Fruit fly (Drosophila melanogaster) S2 (cell line): ENCODE data around the gene CG44038.

Experiments
- CG8478 ChIP-seq: fragments of >200 bp; optimal IDR thresholded peaks from 2 replicates; lab custom pipeline; 2018
- CTCF ChIP-seq, 2 experiments: fragments of >200 bp; optimal IDR thresholded peaks; 2 replicates each; lab custom pipeline; 2018

Gene CG44038

DNA sequence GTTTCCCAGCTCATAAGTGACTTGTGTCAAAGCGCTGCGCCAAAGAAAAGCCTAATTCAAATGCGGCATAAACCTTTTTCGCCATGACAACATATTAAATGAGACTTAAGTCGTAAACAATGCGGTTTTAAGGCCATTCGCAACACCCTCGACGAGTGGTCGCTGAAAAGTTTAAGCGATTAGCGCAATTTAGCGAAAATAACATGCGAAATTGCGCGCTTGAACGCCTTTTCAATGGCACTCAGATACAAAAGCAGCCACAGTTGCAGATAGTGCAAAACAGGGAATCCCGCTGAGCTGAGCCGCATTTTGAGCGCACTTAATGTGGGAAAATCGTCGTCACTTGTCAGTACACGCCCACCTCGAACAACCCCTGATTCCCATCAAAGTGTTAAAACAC is at the start of gene CG44038:
TSS of gene CG44038 (plus strand) at position 301 of the 400 bp plus-strand sequence.
- TF ChIP-seq CG8478 (lab: Kevin White, UChicago) (no peak), CTCF (optimal IDR thresholded peaks at IDR 0.05; lab: Kevin White, UChicago) (no peak)

DNA sequence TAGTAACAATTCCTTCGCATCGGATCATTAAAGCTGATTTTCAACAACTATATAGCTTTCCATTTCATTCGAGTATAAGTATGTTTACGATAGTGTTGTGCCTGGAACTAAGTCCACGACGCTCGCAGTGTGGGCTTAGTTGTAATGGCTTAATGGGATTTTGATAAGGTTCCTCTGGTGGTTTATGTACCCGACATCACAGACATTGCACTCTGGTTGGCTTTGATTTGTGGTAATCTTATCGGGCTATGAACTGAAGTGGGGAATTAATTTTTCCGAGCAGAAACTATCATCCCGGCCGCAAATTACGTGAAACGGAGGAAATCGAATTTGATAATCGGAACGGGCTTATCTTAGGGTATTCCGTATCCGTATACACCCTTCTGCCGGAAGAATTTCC is 49.2 kb upstream of the CG44038 start:
- TF ChIP-seq CTCF (optimal IDR thresholded peaks at IDR 0.05; lab: Kevin White, UChicago): no peak
- no peak for TF ChIP-seq CG8478 (lab: Kevin White, UChicago)

DNA sequence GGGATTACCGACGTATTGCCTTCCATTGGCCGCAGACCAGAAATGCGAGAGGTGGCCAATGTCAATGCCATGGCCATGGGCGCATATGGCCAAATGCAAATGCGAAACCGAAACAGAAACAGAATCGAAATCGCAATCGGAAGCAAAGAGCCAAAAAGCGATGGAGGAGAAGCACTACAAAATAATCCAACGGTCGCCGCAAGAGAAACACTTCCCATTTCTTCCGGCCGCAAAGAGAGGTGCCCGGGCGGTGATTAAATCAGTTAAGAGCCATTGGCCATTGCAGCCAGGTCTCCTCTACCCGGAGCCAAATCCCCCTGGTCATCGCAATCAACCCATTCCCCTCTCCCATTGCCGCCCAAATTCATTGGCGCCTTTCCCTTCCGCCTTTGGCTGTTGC is 46.6 kb upstream of the CG44038 start, which contains the start of gene CG14742:
TSS of gene CG14742 (plus strand) at position 301 of the 400 bp plus-strand sequence.
- TF ChIP-seq CG8478 (lab: Kevin White, UChicago): no peak
- no peak for TF ChIP-seq CTCF (optimal IDR thresholded peaks at IDR 0.05; lab: Kevin White, UChicago)

DNA sequence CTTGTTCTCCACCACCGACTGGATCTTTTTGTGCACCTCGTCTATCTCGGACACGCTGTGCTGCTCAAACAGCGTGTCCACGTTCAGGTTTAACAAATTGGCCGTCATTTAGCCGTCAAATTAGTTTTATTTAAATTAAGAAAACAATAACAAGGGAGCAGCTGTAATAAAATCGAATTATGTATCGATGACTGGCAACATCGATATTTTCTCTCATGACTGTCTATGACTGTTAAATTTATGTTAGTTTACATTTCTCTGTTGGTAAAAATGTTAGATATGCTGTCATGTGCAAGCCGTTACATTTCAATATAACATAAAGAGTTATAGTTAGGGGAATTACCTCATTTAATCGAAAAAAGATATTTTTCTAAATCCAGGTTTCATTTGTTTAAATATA is 41.3 kb upstream of the CG44038 start, which contains the start of gene Cog1:
TSS of gene Cog1 (minus strand) at position 190 of the 400 bp plus-strand sequence.
- TF ChIP-seq CG8478 (lab: Kevin White, UChicago): no peak
- TF ChIP-seq CTCF (optimal IDR thresholded peaks at IDR 0.05; lab: Kevin White, UChicago): no peak

DNA sequence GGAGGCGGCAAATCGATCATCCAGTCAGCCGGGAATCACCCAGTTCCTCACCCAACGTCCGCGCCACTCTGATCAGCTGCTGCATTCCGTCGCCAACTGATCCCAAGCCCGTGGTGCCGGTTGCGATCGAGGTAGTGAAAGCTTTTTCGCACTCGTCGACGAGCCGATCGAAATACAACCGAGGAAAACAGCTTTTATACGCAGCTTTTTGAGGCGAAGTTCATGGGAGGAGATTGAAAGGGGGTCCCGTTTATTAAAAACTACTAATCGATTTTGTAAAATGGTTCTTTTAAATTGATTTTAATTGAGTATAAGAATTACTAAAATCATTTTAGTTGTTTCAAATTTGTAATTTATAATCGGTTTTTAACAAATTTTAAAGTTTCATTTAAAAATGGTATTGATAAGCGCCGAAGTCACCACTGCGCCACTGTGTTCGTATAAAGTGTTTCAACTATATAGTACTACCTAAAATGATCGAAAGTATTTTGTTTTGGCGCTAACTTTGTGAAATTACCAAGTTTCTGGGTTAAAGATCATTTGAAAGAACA is 39.3 kb upstream of the CG44038 start, which contains the start of gene CG4860:
TSS of gene CG4860 (minus strand) at position 99 of the 551 bp plus-strand sequence.
- TF ChIP-seq CTCF (optimal IDR thresholded peaks at IDR 0.05; lab: Kevin White, UChicago) (no peak), CG8478 (lab: Kevin White, UChicago) (no peak)

DNA sequence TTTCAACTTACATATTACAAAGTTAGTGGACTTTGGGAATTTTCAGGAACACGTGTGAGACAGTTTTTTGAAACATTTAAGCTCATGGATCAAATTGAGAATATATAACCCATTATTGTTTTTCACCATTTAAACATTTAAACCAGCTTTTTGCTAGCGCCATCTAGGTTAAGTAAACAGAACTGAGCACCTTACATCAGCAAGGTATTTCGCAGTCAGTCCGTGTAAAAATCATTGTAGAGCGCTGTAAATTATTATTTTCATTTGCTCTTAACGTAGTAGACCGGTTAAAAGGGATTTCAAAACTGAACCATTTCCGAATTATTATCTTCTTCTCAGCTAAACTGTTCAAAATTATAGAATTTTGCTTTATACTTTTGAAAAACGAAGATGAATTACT is 38.7 kb upstream of the CG44038 start, which contains the start of gene Rsbp15:
TSS of gene Rsbp15 (plus strand) at position 295 of the 400 bp plus-strand sequence.
- TF ChIP-seq CTCF (optimal IDR thresholded peaks at IDR 0.05; lab: Kevin White, UChicago) (peak; percentile 86 to 91), CG8478 (lab: Kevin White, UChicago) (no peak)

DNA sequence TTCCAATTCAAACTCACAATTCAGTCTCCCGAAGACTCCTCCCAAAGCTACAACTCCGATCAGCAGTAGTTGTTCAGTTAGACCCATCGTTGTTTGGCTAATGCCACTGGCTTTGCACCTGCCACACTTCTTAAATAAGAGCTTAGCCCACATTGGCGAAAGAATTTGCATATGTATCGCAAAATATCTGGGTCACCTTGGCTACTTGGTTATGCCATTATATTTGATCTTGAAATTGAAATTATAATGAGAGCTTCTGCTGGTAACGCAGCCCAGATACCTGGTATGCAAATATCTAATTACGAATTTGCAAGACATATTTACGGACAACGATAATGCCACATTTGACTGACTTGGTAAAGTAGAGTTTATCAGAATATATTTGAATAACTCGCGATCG is 35.9 kb upstream of the CG44038 start, which contains the start of gene CG17404:
TSS of gene CG17404 (minus strand) at position 101 of the 400 bp plus-strand sequence.
- TF ChIP-seq CTCF (optimal IDR thresholded peaks at IDR 0.05; lab: Kevin White, UChicago) (no peak), CG8478 (lab: Kevin White, UChicago) (no peak)

DNA sequence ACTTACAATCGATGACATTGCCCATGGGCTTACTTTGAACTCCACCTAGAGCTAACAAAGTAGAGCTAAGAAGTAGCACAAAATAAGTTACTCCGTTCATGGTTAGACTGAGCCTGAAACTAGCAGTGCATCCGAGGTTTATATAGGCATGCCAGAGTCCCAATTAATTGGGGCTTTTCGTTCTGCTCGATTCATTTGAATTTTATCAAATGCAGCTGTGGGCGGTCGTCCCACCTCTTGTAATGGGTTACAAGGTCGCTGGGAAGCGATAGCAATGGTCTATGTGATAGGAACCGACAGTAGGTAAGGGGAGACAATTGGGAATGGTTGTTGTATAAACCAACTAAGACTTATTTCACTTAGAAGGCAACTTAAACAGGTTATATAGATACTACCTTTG is 34.5 kb upstream of the CG44038 start, which contains the start of gene CG12256:
TSS of gene CG12256 (minus strand) at position 101 of the 400 bp plus-strand sequence.
- TF ChIP-seq CTCF (optimal IDR thresholded peaks at IDR 0.05; lab: Kevin White, UChicago): no peak
- TF ChIP-seq CG8478 (lab: Kevin White, UChicago): no peak

DNA sequence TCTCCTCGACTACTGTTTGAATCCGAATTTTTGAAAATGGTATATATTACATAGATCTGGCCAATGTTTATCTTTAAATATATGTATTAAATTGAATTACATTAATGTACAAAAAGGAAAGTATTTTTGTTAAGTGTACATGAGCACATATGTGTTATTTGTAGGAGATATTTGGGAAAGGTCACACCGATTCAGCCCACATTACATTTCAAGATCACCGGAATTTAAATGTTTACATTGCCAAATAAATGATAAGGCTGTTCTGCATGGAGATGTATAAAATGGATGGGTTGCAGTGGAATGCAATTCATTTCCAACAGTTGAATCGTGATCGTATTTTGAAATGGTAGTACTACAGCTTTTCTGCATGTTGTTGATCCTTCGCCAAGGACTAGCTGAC is 31.7 kb upstream of the CG44038 start, which contains the start of gene CG3916:
TSS of gene CG3916 (plus strand) at position 301 of the 400 bp plus-strand sequence.
- no peak for TF ChIP-seq CG8478 (lab: Kevin White, UChicago)
- no peak for TF ChIP-seq CTCF (optimal IDR thresholded peaks at IDR 0.05; lab: Kevin White, UChicago)

DNA sequence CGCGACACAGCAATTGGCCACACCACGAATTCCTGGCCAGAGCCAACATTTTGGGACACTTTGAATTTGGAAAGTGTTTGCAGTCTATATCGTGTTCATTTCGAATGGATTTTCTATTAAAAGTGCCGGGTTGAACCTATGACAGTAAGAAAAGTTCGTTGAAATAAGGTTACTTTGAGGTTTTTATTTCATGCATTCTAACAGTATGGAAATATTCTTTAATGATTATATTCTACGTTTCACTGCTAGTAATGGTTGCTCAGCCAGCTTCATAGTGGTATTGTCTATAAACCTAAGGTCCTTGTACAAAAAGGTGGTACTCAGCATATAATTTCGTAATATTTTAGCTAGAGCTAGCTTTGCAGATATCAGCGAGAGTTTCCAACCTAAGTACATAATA is 28.1 kb upstream of the CG44038 start, which contains the start of gene Pglym87:
TSS of gene Pglym87 (minus strand) at position 101 of the 400 bp plus-strand sequence.
- no peak for TF ChIP-seq CTCF (optimal IDR thresholded peaks at IDR 0.05; lab: Kevin White, UChicago)
- TF ChIP-seq CG8478 (lab: Kevin White, UChicago): no peak

DNA sequence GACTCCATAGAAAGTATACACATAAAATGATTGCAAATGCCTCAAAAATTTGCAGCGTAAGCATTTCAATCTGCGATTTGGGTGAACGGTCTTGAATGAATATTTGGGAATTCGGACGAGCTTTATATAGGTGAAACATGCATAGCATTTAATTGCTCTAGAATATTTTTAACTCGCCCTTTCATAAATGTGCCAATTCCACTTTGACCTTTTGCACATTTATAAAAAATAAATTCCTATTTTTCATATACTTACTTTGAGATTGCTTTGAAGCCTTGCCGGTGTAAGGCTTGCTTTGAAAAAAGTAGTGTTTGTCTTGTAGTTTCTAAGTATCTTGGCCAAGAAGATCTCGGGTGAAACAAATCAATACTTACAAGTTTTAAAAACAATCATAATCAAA is 26.2 kb upstream of the CG44038 start, which contains the start of gene Cyp313a5:
TSS of gene Cyp313a5 (minus strand) at position 101 of the 400 bp plus-strand sequence.
- no peak for TF ChIP-seq CTCF (optimal IDR thresholded peaks at IDR 0.05; lab: Kevin White, UChicago)
- no peak for TF ChIP-seq CG8478 (lab: Kevin White, UChicago)

DNA sequence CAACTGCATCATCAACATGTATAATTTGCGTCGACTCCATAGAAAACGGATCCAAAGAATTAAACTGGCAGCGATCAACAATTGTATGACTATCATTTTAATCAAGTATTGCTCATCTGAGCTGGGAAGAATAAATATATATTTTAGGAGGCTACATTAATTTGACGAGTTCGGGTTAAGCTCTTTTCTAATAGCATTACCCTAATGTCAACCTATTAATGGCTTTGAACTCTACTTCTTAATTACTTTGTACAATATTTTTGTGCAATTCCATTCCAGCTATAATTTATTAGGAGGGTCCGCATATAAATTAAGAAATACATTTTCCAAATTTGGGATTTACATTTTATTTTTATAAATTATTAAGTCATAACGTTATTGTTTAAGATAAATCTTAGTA is 24.0 kb upstream of the CG44038 start, which contains the start of gene Cyp313a2:
TSS of gene Cyp313a2 (minus strand) at position 101 of the 400 bp plus-strand sequence.
- TF ChIP-seq CG8478 (lab: Kevin White, UChicago) (no peak), CTCF (optimal IDR thresholded peaks at IDR 0.05; lab: Kevin White, UChicago) (no peak)

DNA sequence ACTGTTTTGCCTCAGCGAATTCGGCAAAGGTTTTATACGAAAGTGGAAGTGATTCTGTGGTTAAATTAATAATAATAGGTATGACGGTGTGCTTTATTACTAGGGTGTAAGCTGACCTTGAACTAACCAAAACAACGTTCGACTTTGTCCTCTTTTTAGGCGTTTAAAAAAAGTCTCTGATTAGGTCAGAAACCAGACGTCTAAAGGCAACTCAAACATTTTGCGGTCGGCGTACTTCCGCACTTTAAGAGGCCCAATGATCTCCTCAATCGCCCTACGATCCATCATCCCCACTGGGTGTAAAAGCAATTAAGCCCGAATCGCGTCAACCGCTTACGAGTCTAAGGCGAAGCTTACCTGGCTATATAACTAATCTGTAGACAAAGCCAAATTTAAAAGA is 21.6 kb upstream of the CG44038 start, which contains the start of gene Cyp313a3:
TSS of gene Cyp313a3 (minus strand) at position 101 of the 400 bp plus-strand sequence.
- TF ChIP-seq CTCF (optimal IDR thresholded peaks at IDR 0.05; lab: Kevin White, UChicago) (no peak), CG8478 (lab: Kevin White, UChicago) (no peak)

DNA sequence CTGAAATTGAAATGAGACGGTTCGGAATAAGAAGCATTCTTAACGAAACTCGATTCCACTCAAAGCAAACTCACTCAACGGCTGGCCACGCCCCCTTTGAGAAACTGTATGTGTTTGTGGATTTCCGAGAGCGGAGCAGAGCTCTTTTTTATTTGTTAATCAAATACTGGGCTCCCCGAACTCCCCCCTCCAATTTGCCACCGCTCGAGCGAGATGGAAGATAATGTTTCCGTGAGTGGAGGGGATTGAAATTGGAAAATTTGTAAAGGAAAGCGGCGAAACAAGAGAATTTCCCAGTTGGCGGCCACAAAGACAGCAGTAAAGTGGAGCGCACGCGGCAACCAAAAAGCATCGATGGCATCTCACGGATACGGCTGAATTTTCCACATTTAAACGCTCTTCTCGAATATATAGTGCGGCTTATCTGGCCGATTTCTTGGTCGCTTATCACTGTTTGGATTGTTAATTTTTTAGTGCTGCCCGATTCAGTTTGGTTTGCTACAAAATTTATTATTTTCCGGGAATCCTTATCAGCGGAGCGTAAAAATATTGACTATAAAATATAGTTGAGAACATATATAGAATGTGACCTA is 16.2 kb upstream of the CG44038 start:
- TF ChIP-seq CG8478 (lab: Kevin White, UChicago) (no peak), CTCF (optimal IDR thresholded peaks at IDR 0.05; lab: Kevin White, UChicago) (no peak)

DNA sequence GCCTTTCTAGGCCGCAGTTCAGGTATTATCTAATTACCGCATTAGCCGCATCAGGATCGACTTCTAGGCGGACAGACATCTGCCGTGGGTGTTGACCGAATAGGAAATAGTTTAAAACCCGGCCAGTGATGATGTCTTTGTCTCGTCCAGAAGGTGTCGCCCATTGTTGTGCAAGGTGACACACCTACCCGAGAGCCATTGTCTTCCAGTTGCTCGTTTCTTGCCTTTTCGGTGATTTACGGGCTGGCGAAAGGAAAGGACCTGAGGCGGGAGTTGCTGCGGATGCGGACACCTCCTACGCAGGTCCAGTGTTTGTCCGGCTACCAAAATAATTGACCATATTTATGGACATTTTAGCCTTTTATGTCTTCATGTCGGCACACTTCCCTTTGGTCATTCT is 12.5 kb upstream of the CG44038 start:
- TF ChIP-seq CTCF (optimal IDR thresholded peaks at IDR 0.05; lab: Kevin White, UChicago) (peak in 1 of 2 experiments; percentile 2), CG8478 (lab: Kevin White, UChicago) (no peak)
